Fruit fly (Drosophila melanogaster) whole organism, embryonic: ENCODE data around the gene orb.

Source experiments
- C15 ChIP-seq: fragments of 200-800 bp; sonication (Bioruptor generic); IDR thresholded peaks from 3 replicates; pipeline ENCODE4 v1.3.6; 2022; ENCODE audit warnings: missing biosample characterization, missing genetic modification characterization
- CG10274 ChIP-seq: fragments of 200-800 bp; sonication (Bioruptor generic); optimal IDR thresholded peaks from 3 replicates; lab custom pipeline; 2017; ENCODE audit warnings: missing biosample characterization, mild to moderate bottlenecking, missing genetic modification characterization
- CG12071 ChIP-seq: fragments of 200-800 bp; sonication (Bioruptor generic); optimal IDR thresholded peaks from 3 replicates; lab custom pipeline; 2018; ENCODE audit warnings: missing biosample characterization, mild to moderate bottlenecking, missing genetic modification characterization
- CG12236 ChIP-seq: fragments of 200-800 bp; sonication (Bioruptor generic); optimal IDR thresholded peaks from 2 replicates; lab custom pipeline; 2016; ENCODE audit warnings: missing biosample characterization, missing genetic modification characterization
- CG12659 ChIP-seq: fragments of 200-800 bp; sonication (Bioruptor generic); optimal IDR thresholded peaks from 3 replicates; lab custom pipeline; 2017; ENCODE audit warnings: mild to moderate bottlenecking, missing biosample characterization, missing genetic modification reagents, missing genetic modification characterization
- CG12769 ChIP-seq: fragments of 200-800 bp; sonication (Bioruptor generic); optimal IDR thresholded peaks from 2 replicates; lab custom pipeline; 2019; ENCODE audit warnings: missing biosample characterization, mild to moderate bottlenecking, missing genetic modification characterization, moderate library complexity
- CG12942 ChIP-seq: fragments of 200-800 bp; sonication (Bioruptor generic); optimal IDR thresholded peaks from 3 replicates; lab custom pipeline; 2016; ENCODE audit warnings: missing biosample characterization, missing genetic modification characterization
- CG13424 ChIP-seq: fragments of 200-800 bp; sonication (Bioruptor generic); optimal IDR thresholded peaks from 2 replicates; lab custom pipeline; 2019; ENCODE audit warnings: missing biosample characterization, mild to moderate bottlenecking, missing genetic modification characterization, moderate library complexity
- CG13775 ChIP-seq: fragments of 200-800 bp; sonication (Bioruptor generic); optimal IDR thresholded peaks from 3 replicates; lab custom pipeline; 2017; ENCODE audit warnings: missing biosample characterization, mild to moderate bottlenecking, missing genetic modification characterization
- CG13894 ChIP-seq: fragments of 200-800 bp; sonication (Bioruptor generic); optimal IDR thresholded peaks from 3 replicates; lab custom pipeline; 2018; ENCODE audit warnings: missing biosample characterization, mild to moderate bottlenecking, missing genetic modification characterization, moderate library complexity
- CG2202 ChIP-seq: fragments of 200-800 bp; sonication (Bioruptor generic); optimal IDR thresholded peaks from 2 replicates; lab custom pipeline; 2018; ENCODE audit warnings: missing biosample characterization, mild to moderate bottlenecking, missing genetic modification characterization
- CG32772 ChIP-seq: fragments of 200-800 bp; sonication (Bioruptor generic); IDR thresholded peaks from 2 replicates; pipeline ENCODE4 v1.3.6; 2022; ENCODE audit warnings: missing biosample characterization, missing genetic modification characterization
- CG3726 ChIP-seq: fragments of 200-800 bp; sonication (Bioruptor generic); IDR thresholded peaks from 3 replicates; pipeline ENCODE4, ENCODE4 v1.3.6; 2022; ENCODE audit warnings: missing biosample characterization, missing genetic modification characterization
- CG7745 ChIP-seq: fragments of 200-800 bp; sonication (Bioruptor generic); optimal IDR thresholded peaks from 2 replicates; lab custom pipeline; 2018; ENCODE audit warnings: missing biosample characterization, mild to moderate bottlenecking, missing genetic modification characterization, moderate library complexity
- CG8290 ChIP-seq, 3 experiments: fragments of 200-800 bp; sonication (Bioruptor generic); optimal IDR thresholded peaks; 2 replicates each; lab custom pipeline; 2016 to 2019; ENCODE audit warnings: missing biosample characterization in 3 of 3, missing genetic modification characterization in 3 of 3, mild to moderate bottlenecking in 2 of 3, moderate library complexity in 1 of 3
- CG9727 ChIP-seq: fragments of 200-800 bp; sonication (Bioruptor generic); optimal IDR thresholded peaks from 3 replicates; lab custom pipeline; 2017; ENCODE audit warnings: missing biosample characterization, mild to moderate bottlenecking, missing genetic modification characterization
- Dp ChIP-seq: fragments of 200-800 bp; sonication (Bioruptor generic); optimal IDR thresholded peaks from 2 replicates; lab custom pipeline; 2018; ENCODE audit warnings: missing biosample characterization, mild to moderate bottlenecking, missing genetic modification characterization, moderate library complexity
- Gsc ChIP-seq: fragments of 200-800 bp; sonication (Bioruptor generic); IDR thresholded peaks from 2 replicates; pipeline ENCODE4 v1.3.6; 2022; ENCODE audit warnings: missing biosample characterization, missing genetic modification characterization
- Gug ChIP-seq: fragments of 200-800 bp; sonication (Bioruptor generic); IDR thresholded peaks from 4 replicates; pipeline ENCODE4 v1.3.6; 2022; ENCODE audit warnings: missing biosample characterization, missing genetic modification characterization
- HLH54F ChIP-seq: fragments of 200-800 bp; sonication (Bioruptor generic); optimal IDR thresholded peaks from 3 replicates; lab custom pipeline; 2016; ENCODE audit warnings: missing biosample characterization, missing genetic modification characterization
- Hr78 ChIP-seq, 2 experiments: fragments of 200-800 bp in 1 of 2; fragments of >200 bp in 1 of 2; sonication (Bioruptor generic) in 1 of 2; optimal IDR thresholded peaks; 2 replicates each; lab custom pipeline; 2017 to 2019; ENCODE audit warnings: missing biosample characterization in 2 of 2, missing genetic modification characterization in 2 of 2, mild to moderate bottlenecking in 1 of 2, moderate library complexity in 1 of 2
- Jarid2 ChIP-seq: fragments of 200-800 bp; sonication (Bioruptor generic); optimal IDR thresholded peaks from 3 replicates; lab custom pipeline; 2017; ENCODE audit warnings: mild to moderate bottlenecking, missing biosample characterization, missing genetic modification reagents, missing genetic modification characterization
- Lhr ChIP-seq: fragments of 200-800 bp; sonication (Bioruptor generic); optimal IDR thresholded peaks from 3 replicates; lab custom pipeline; 2017; ENCODE audit warnings: mild to moderate bottlenecking, missing biosample characterization, missing genetic modification reagents, missing genetic modification characterization
- MBD-R2 ChIP-seq: fragments of 200-800 bp; sonication (Bioruptor generic); IDR thresholded peaks from 2 replicates; pipeline ENCODE4 v1.3.6; 2022; ENCODE audit warnings: missing biosample characterization, missing genetic modification characterization
- MTF-1 ChIP-seq: fragments of 200-800 bp; sonication (Bioruptor generic); optimal IDR thresholded peaks from 2 replicates; lab custom pipeline; 2018; ENCODE audit warnings: missing biosample characterization, mild to moderate bottlenecking, missing genetic modification characterization, borderline replicate concordance
- Nf-YB ChIP-seq: fragments of 200-800 bp; sonication (Bioruptor generic); optimal IDR thresholded peaks from 3 replicates; lab custom pipeline; 2019; ENCODE audit warnings: missing biosample characterization, mild to moderate bottlenecking, missing genetic modification characterization, moderate library complexity
- Nf-YC ChIP-seq: fragments of 200-800 bp; optimal IDR thresholded peaks from 3 replicates; lab custom pipeline; 2019; ENCODE audit warnings: missing biosample characterization, mild to moderate bottlenecking, missing genetic modification characterization, moderate library complexity
- PHDP ChIP-seq: fragments of 200-800 bp; sonication (Bioruptor generic); optimal IDR thresholded peaks from 3 replicates; lab custom pipeline; 2018; ENCODE audit warnings: missing biosample characterization, mild to moderate bottlenecking, missing genetic modification characterization, moderate library complexity
- Ptx1 ChIP-seq: fragments of 200-800 bp; sonication (Bioruptor generic); IDR thresholded peaks from 2 replicates; pipeline ENCODE4 v1.3.6; 2022; ENCODE audit warnings: missing biosample characterization, missing genetic modification characterization
- Rx ChIP-seq: fragments of 200-800 bp; sonication (Bioruptor generic); IDR thresholded peaks from 2 replicates; pipeline ENCODE4 v1.3.6; 2022; ENCODE audit warnings: missing biosample characterization, missing genetic modification characterization
- ab ChIP-seq: fragments of 200-800 bp; sonication (Bioruptor generic); optimal IDR thresholded peaks from 2 replicates; lab custom pipeline; 2016; ENCODE audit warnings: missing biosample characterization, missing genetic modification characterization
- cas ChIP-seq: fragments of 200-800 bp; sonication (Bioruptor generic); IDR thresholded peaks from 2 replicates; pipeline ENCODE4 v1.3.6; 2022; ENCODE audit warnings: missing biosample characterization, missing genetic modification characterization
- crp ChIP-seq, 2 experiments: fragments of 200-800 bp; sonication (Bioruptor generic); optimal IDR thresholded peaks; 2 replicates in 1 of 2; 3 replicates in 1 of 2; lab custom pipeline; 2017; ENCODE audit warnings: missing biosample characterization in 2 of 2, missing genetic modification characterization in 2 of 2, mild to moderate bottlenecking in 1 of 2, moderate library complexity in 1 of 2
- disco-r ChIP-seq: fragments of 200-800 bp; sonication (Bioruptor generic); optimal IDR thresholded peaks from 2 replicates; lab custom pipeline; 2016; ENCODE audit warnings: missing biosample characterization, missing genetic modification characterization
- dysf ChIP-seq: fragments of 200-800 bp; sonication (Bioruptor generic); IDR thresholded peaks from 3 replicates; pipeline ENCODE4 v1.3.6; 2022; ENCODE audit warnings: missing biosample characterization, missing genetic modification characterization
- eve ChIP-seq, 2 experiments: fragments of >200 bp; optimal IDR thresholded peaks; 2 replicates each; lab custom pipeline; 2017; ENCODE audit warnings: missing biosample characterization in 2 of 2, missing genetic modification characterization in 2 of 2
- fd64A ChIP-seq: fragments of 200-800 bp; sonication (Bioruptor generic); optimal IDR thresholded peaks from 3 replicates; lab custom pipeline; 2018; ENCODE audit warnings: missing biosample characterization, mild to moderate bottlenecking, missing genetic modification characterization
- ftz-f1 ChIP-seq: fragments of 200-800 bp; sonication (Bioruptor generic); optimal IDR thresholded peaks from 2 replicates; lab custom pipeline; 2016; ENCODE audit warnings: missing biosample characterization, missing genetic modification characterization
- gce ChIP-seq: fragments of 200-800 bp; sonication (Bioruptor generic); IDR thresholded peaks from 3 replicates; pipeline ENCODE4 v1.3.6; 2022; ENCODE audit warnings: missing biosample characterization, missing genetic modification characterization
- gro ChIP-seq: fragments of 200-800 bp; sonication (Bioruptor generic); optimal IDR thresholded peaks from 2 replicates; lab custom pipeline; 2016; ENCODE audit warnings: missing biosample characterization, missing genetic modification characterization
- hth ChIP-seq: fragments of >200 bp; optimal IDR thresholded peaks from 2 replicates; lab custom pipeline; 2017; ENCODE audit warnings: inconsistent platforms
- ind ChIP-seq: fragments of 200-800 bp; sonication (Bioruptor generic); optimal IDR thresholded peaks from 3 replicates; lab custom pipeline; 2016; ENCODE audit warnings: missing biosample characterization, missing genetic modification characterization
- inv ChIP-seq: fragments of 200-800 bp; sonication (Bioruptor generic); IDR thresholded peaks from 2 replicates; pipeline ENCODE4 v1.3.6; 2022; ENCODE audit warnings: missing biosample characterization, missing genetic modification characterization; ENCODE audit not compliant: partially characterized antibody
- kni ChIP-seq: fragments of 200-800 bp; sonication (Bioruptor generic); optimal IDR thresholded peaks from 3 replicates; lab custom pipeline; 2017; ENCODE audit warnings: mild to moderate bottlenecking, missing biosample characterization, missing genetic modification reagents, missing genetic modification characterization
- nerfin-2 ChIP-seq: fragments of 200-800 bp; sonication (Bioruptor generic); IDR thresholded peaks from 2 replicates; pipeline ENCODE4 v1.3.6; 2022; ENCODE audit warnings: missing biosample characterization, missing genetic modification characterization; ENCODE audit not compliant: partially characterized antibody
- otp ChIP-seq: fragments of 200-800 bp; sonication (Bioruptor generic); IDR thresholded peaks from 3 replicates; pipeline ENCODE4, ENCODE4 v1.3.6; 2022; ENCODE audit warnings: missing biosample characterization, missing genetic modification characterization
- run ChIP-seq: fragments of 200-800 bp; sonication (Bioruptor generic); optimal IDR thresholded peaks from 3 replicates; lab custom pipeline; 2018; ENCODE audit warnings: missing biosample characterization, mild to moderate bottlenecking, missing genetic modification characterization
- stc ChIP-seq: fragments of 200-800 bp; sonication (Bioruptor generic); IDR thresholded peaks from 2 replicates; pipeline ENCODE4 v1.3.6; 2022; ENCODE audit warnings: missing biosample characterization, missing genetic modification characterization
- tin ChIP-seq: fragments of 200-800 bp; sonication (Bioruptor generic); optimal IDR thresholded peaks from 3 replicates; lab custom pipeline; 2016; ENCODE audit warnings: missing biosample characterization, missing genetic modification characterization

Gene orb

DNA sequence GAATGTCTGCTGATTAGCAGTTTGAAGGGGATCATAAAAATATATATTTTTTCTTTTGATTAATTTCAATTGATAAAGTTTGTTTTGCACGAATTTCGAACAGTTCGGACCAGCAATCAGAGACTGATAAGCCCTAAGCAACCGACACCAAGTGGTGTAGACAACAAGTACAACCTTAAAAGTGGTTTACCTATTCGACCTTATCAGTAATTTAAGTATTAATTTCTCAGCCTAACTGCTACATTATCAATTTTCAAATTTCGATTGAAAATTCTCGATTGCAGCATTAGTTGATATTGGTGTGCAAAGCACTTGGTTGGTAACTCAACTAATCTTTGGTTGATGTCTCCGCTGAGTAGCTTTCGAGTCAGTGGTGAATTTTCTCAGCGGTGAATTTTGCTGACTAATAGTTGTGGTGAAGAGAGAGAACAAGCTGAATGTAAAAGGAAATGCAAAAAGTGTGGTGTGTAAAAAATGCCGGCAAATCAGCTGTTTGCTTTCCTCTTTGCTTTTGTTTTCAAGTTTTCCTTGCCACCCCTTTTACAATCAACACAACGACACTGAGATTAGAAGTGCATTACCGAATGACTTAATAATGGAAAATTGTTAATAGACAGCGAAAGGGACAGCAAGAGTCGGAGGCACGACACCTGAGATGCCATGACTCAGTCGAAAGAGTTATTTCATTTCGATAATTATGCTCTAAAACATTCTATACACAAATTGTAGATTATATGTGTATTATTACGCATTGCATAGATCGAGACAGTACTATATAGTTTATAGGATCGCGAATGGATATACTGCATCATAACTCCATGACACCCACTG, 65.8 kb downstream of the orb start (continued):
- TF ChIP-seq Ptx1 (GFP tag; lab: Robert Waterston, UW) (no peak), dysf (no peak), CG13775 (no peak), CG10274 (GFP tag; lab: Kevin White, UChicago) (no peak), CG12659 (GFP tag; lab: Kevin White, UChicago) (peak; percentile 8), CG12769 (tag; lab: Kevin White, UChicago) (peak; percentile 23), Rx (GFP tag; lab: Robert Waterston, UW) (no peak), Gug (no peak), Hr78 (GFP tag; optimal IDR thresholded peaks at IDR 0.05; lab: Kevin White, UChicago) (no peak), CG12236 (no peak), CG13424 (no peak), disco-r (GFP tag; lab: Kevin White, UChicago) (no peak), Nf-YB (GFP tag; lab: Kevin White, UChicago) (peak; percentile 23), Dp (GFP tag; lab: Kevin White, UChicago) (peak; percentile 95), nerfin-2 (GFP tag; lab: Robert Waterston, UW) (0 out of 2 replicates have a peak, but pooled peaks have one; percentile 26), MTF-1 (GFP tag; lab: Kevin White, UChicago) (no peak), CG13894 (tag; lab: Kevin White, UChicago) (peak; percentile 47), kni (GFP tag; lab: Kevin White, UChicago) (no peak), Gsc (GFP tag; lab: Robert Waterston, UW) (no peak), otp (no peak), gro (peak; percentile 51), tin (GFP tag; lab: Kevin White, UChicago) (no peak), Jarid2 (GFP tag; lab: Kevin White, UChicago) (no peak), C15 (GFP tag; lab: Robert Waterston, UW) (no peak), hth (no peak), CG9727 (GFP tag; lab: Kevin White, UChicago) (no peak), CG32772 (GFP tag; lab: Robert Waterston, UW) (no peak), Lhr (GFP tag; lab: Kevin White, UChicago) (peak; percentile 74), PHDP (tag; lab: Kevin White, UChicago) (no peak), ind (GFP tag; lab: Kevin White, UChicago) (no peak), CG8290 (GFP tag; optimal IDR thresholded peaks at IDR 0.05; lab: Kevin White, UChicago) (no peak), CG8290 (tag; optimal IDR thresholded peaks at IDR 0.05; lab: Kevin White, UChicago) (peak in 1 of 2 experiments; percentile 70), HLH54F (no peak), ab (GFP tag; lab: Kevin White, UChicago) (no peak), MBD-R2 (GFP tag; lab: Robert Waterston, UW) (no peak), CG2202 (tag; lab: Kevin White, UChicago) (no peak), inv (no peak), crp (GFP tag; optimal IDR thresholded peaks at IDR 0.05; lab: Kevin White, UChicago) (peak in 1 of 2 experiments; percentile 75), Nf-YC (tag; lab: Kevin White, UChicago) (peak; percentile 12), fd64A (no peak), CG7745 (tag; lab: Kevin White, UChicago) (peak; percentile 94), stc (GFP tag; lab: Robert Waterston, UW) (no peak), ftz-f1 (GFP tag; lab: Kevin White, UChicago) (peak; percentile 31), CG12071 (GFP tag; lab: Kevin White, UChicago) (no peak), CG12942 (GFP tag; lab: Kevin White, UChicago) (no peak), run (tag; lab: Kevin White, UChicago) (no peak), cas (GFP tag; lab: Robert Waterston, UW) (no peak), eve (GFP tag; optimal IDR thresholded peaks at IDR 0.05; lab: Kevin White, UChicago) (no peak), CG3726 (GFP tag; lab: Robert Waterston, UW) (no peak), gce (no peak)
